Worm (Caenorhabditis elegans) whole organism, L2 larva: ENCODE measurements around the gene F10A3.4.
A peak's percentile ranks its signal among the peaks of the same experiment; 100 is the strongest.

Source experiments
- C34F6.9 ChIP-seq: fragments of 150-350 bp; optimal IDR thresholded peaks from 2 replicates; lab custom pipeline; 2014; ENCODE audit warnings: missing biosample characterization, missing genetic modification characterization
- F13H6.1 ChIP-seq: sonication (generic microtip); optimal IDR thresholded peaks from 2 replicates; lab custom pipeline; 2016; ENCODE audit warnings: missing genetic modification characterization, missing compliant biosample characterization
- R02D3.7 ChIP-seq: fragments of 150-350 bp; optimal IDR thresholded peaks from 2 replicates; lab custom pipeline; 2014; ENCODE audit warnings: missing biosample characterization, missing genetic modification characterization
- Y55F3AM.14 ChIP-seq: fragments of 200-800 bp; sonication (Bioruptor generic); optimal IDR thresholded peaks from 2 replicates; lab custom pipeline; 2018; ENCODE audit warnings: mild to moderate bottlenecking, missing genetic modification characterization, missing compliant biosample characterization
- ZK546.5 ChIP-seq: sonication (generic microtip); optimal IDR thresholded peaks from 2 replicates; lab custom pipeline; 2017; ENCODE audit warnings: missing biosample characterization, missing genetic modification characterization
- alr-1 ChIP-seq: fragments of 150-350 bp; optimal IDR thresholded peaks from 2 replicates; lab custom pipeline; 2014; ENCODE audit warnings: missing biosample characterization, missing genetic modification characterization
- aly-2 ChIP-seq: fragments of 150-350 bp; optimal IDR thresholded peaks from 2 replicates; lab custom pipeline; 2014; ENCODE audit warnings: missing biosample characterization, missing genetic modification characterization
- ama-1 ChIP-seq: fragments of 150-350 bp; optimal IDR thresholded peaks from 2 replicates; lab custom pipeline; 2018; ENCODE audit warnings: inconsistent platforms
- ceh-16 ChIP-seq: fragments of 150-350 bp; optimal IDR thresholded peaks from 2 replicates; lab custom pipeline; 2014; ENCODE audit warnings: missing biosample characterization, missing genetic modification characterization
- ceh-82 ChIP-seq: fragments of 150-350 bp; optimal IDR thresholded peaks from 2 replicates; lab custom pipeline; 2014; ENCODE audit warnings: missing biosample characterization, missing genetic modification characterization
- crh-2 ChIP-seq: sonication (generic microtip); optimal IDR thresholded peaks from 2 replicates; lab custom pipeline; 2017; ENCODE audit warnings: missing biosample characterization, missing genetic modification characterization
- egl-27 ChIP-seq: sonication (generic microtip); optimal IDR thresholded peaks from 3 replicates; lab custom pipeline; 2017; ENCODE audit warnings: missing biosample characterization, missing genetic modification reagents, missing genetic modification characterization
- elt-1 ChIP-seq: fragments of 150-350 bp; optimal IDR thresholded peaks from 2 replicates; lab custom pipeline; 2014; ENCODE audit warnings: missing biosample characterization, missing genetic modification characterization
- fos-1 ChIP-seq: fragments of 150-350 bp; optimal IDR thresholded peaks from 2 replicates; lab custom pipeline; 2014; ENCODE audit warnings: missing biosample characterization, missing genetic modification characterization
- lin-39 ChIP-seq: fragments of 150-350 bp; optimal IDR thresholded peaks from 2 replicates; lab custom pipeline; 2014; ENCODE audit warnings: missing biosample characterization, missing genetic modification reagents, missing genetic modification characterization
- lsy-2 ChIP-seq, 2 experiments: fragments of 150-350 bp in 1 of 2; sonication (generic microtip) in 1 of 2; optimal IDR thresholded peaks; 2 replicates each; lab custom pipeline; 2014 to 2017; ENCODE audit warnings: missing biosample characterization in 2 of 2, missing genetic modification characterization in 2 of 2
- mab-5 ChIP-seq: fragments of 150-350 bp; optimal IDR thresholded peaks from 2 replicates; lab custom pipeline; 2014; ENCODE audit warnings: missing biosample characterization, missing genetic modification characterization
- mbf-1 ChIP-seq: sonication (generic microtip); optimal IDR thresholded peaks from 2 replicates; lab custom pipeline; 2017; ENCODE audit warnings: missing biosample characterization, missing genetic modification characterization
- mdl-1 ChIP-seq, 2 experiments: fragments of 150-350 bp in 1 of 2; sonication (generic microtip) in 1 of 2; optimal IDR thresholded peaks; 2 replicates each; lab custom pipeline; 2017; ENCODE audit warnings: missing biosample characterization in 2 of 2, missing genetic modification characterization in 2 of 2
- nhr-11 ChIP-seq: fragments of 150-350 bp; optimal IDR thresholded peaks from 2 replicates; lab custom pipeline; 2014; ENCODE audit warnings: missing biosample characterization, missing genetic modification characterization
- nhr-12 ChIP-seq: fragments of 150-350 bp; optimal IDR thresholded peaks from 2 replicates; lab custom pipeline; 2014; ENCODE audit warnings: missing biosample characterization, missing genetic modification characterization
- nhr-129 ChIP-seq: fragments of 150-350 bp; optimal IDR thresholded peaks from 2 replicates; lab custom pipeline; 2014; ENCODE audit warnings: missing biosample characterization, missing genetic modification characterization
- nhr-23 ChIP-seq: fragments of 150-350 bp; optimal IDR thresholded peaks from 2 replicates; lab custom pipeline; 2014; ENCODE audit warnings: missing biosample characterization, missing genetic modification reagents, missing genetic modification characterization
- nhr-237 ChIP-seq: fragments of 150-350 bp; optimal IDR thresholded peaks from 2 replicates; lab custom pipeline; 2014; ENCODE audit warnings: missing biosample characterization, missing genetic modification characterization
- nhr-77 ChIP-seq: fragments of 150-350 bp; optimal IDR thresholded peaks from 2 replicates; lab custom pipeline; 2014; ENCODE audit warnings: missing biosample characterization, missing genetic modification characterization
- peb-1 ChIP-seq: fragments of 150-350 bp; optimal IDR thresholded peaks from 2 replicates; lab custom pipeline; 2014; ENCODE audit warnings: missing biosample characterization, missing genetic modification characterization
- sma-3 ChIP-seq: sonication (generic microtip); optimal IDR thresholded peaks from 2 replicates; lab custom pipeline; 2016; ENCODE audit warnings: missing genetic modification reagents, missing genetic modification characterization, missing compliant biosample characterization
- snpc-4 ChIP-seq: fragments of 150-350 bp; optimal IDR thresholded peaks from 2 replicates; lab custom pipeline; 2014; ENCODE audit warnings: missing biosample characterization, missing genetic modification characterization
- unc-62 ChIP-seq: fragments of 150-350 bp; optimal IDR thresholded peaks from 2 replicates; lab custom pipeline; 2014; ENCODE audit warnings: missing biosample characterization, missing genetic modification reagents, missing genetic modification characterization
- ztf-1 ChIP-seq: fragments of 200-800 bp; sonication (Bioruptor generic); conservative IDR thresholded peaks from 2 replicates; pipeline ENCODE4 v1.3.6; 2022; ENCODE audit warnings: missing genetic modification characterization, missing compliant biosample characterization
- ztf-11 ChIP-seq: sonication (generic microtip); optimal IDR thresholded peaks from 2 replicates; lab custom pipeline; 2017; ENCODE audit warnings: missing biosample characterization, missing genetic modification characterization

Gene F10A3.4

ce11 chrV:16121451-16121850 lies 27.5 kb upstream of the F10A3.4 start:
- peak; percentile 24 for TF ChIP-seq fos-1 (tag; lab: Kevin White, UChicago)
- TF ChIP-seq nhr-11 (tag; lab: Kevin White, UChicago), result no peak
- TF ChIP-seq lin-39 (tag; lab: Kevin White, UChicago), result no peak

- no peak for TF ChIP-seq egl-27 (tag; lab: Kevin White, UChicago)
- no peak for TF ChIP-seq aly-2 (tag; lab: Kevin White, UChicago)
- TF ChIP-seq Y55F3AM.14, result no peak
- TF ChIP-seq elt-1 (tag; lab: Kevin White, UChicago), result no peak
- TF ChIP-seq lin-39 (tag; lab: Kevin White, UChicago), result no peak
- TF ChIP-seq lsy-2 (tag; optimal IDR thresholded peaks at IDR 0.05; lab: Kevin White, UChicago), result no peak
- TF ChIP-seq ztf-11 (tag; lab: Kevin White, UChicago), result no peak
- no peak for TF ChIP-seq alr-1 (tag; lab: Kevin White, UChicago)
- TF ChIP-seq mdl-1 (tag; optimal IDR thresholded peaks at IDR 0.05; lab: Kevin White, UChicago), result no peak
- no peak for TF ChIP-seq ceh-16
- TF ChIP-seq nhr-237 (tag; lab: Kevin White, UChicago), result no peak
- no peak for TF ChIP-seq nhr-12 (tag; lab: Kevin White, UChicago)
- TF ChIP-seq crh-2 (tag; lab: Kevin White, UChicago), result no peak
- TF ChIP-seq nhr-77 (tag; lab: Kevin White, UChicago), result no peak
- TF ChIP-seq ztf-1 (GFP tag; lab: Robert Waterston, UW), result no peak
Measured at ce11 chrV:16124739-16125138, 24.2 kb upstream of the F10A3.4 start, which contains the start of gene nhr-111. Gene nhr-111, minus strand, starts transcription at chrV:16124839.

- TF ChIP-seq egl-27 (tag; lab: Kevin White, UChicago), result no peak
- TF ChIP-seq nhr-23 (tag; lab: Kevin White, UChicago), result no peak
- no peak for TF ChIP-seq R02D3.7 (tag; lab: Kevin White, UChicago)
Measured at ce11 chrV:16127401-16127800, 21.5 kb upstream of the F10A3.4 start, which contains the start of gene fbxa-143. Gene fbxa-143, minus strand, starts transcription at chrV:16127501.

- TF ChIP-seq nhr-77 (tag; lab: Kevin White, UChicago), result no peak
- no peak for TF ChIP-seq C34F6.9 (tag; lab: Kevin White, UChicago)
- TF ChIP-seq Y55F3AM.14, result no peak
- no peak for TF ChIP-seq mdl-1 (tag; optimal IDR thresholded peaks at IDR 0.05; lab: Kevin White, UChicago)
- TF ChIP-seq fos-1 (tag; lab: Kevin White, UChicago), result peak; percentile 21
- TF ChIP-seq ceh-82 (tag; lab: Kevin White, UChicago), result no peak
Measured at ce11 chrV:16129116-16129515, 19.8 kb upstream of the F10A3.4 start.

ce11 chrV:16131249-16131648 lies 17.7 kb upstream of the F10A3.4 start, which contains the start of gene fbxa-142:
Gene fbxa-142, minus strand, starts transcription at chrV:16131349.
- no peak for TF ChIP-seq R02D3.7 (tag; lab: Kevin White, UChicago)
- TF ChIP-seq snpc-4 (tag; lab: Kevin White, UChicago), result no peak
- TF ChIP-seq F13H6.1 (tag; lab: Kevin White, UChicago), result no peak

ce11 chrV:16132215-16132614 lies 16.7 kb upstream of the F10A3.4 start:
- TF ChIP-seq ama-1 (lab: Kevin White, UChicago) (no peak), Y55F3AM.14 (no peak), ztf-11 (tag; lab: Kevin White, UChicago) (no peak), peb-1 (tag; lab: Kevin White, UChicago) (no peak), R02D3.7 (tag; lab: Kevin White, UChicago) (no peak), mdl-1 (tag; optimal IDR thresholded peaks at IDR 0.05; lab: Kevin White, UChicago) (no peak), nhr-77 (tag; lab: Kevin White, UChicago) (no peak), nhr-129 (tag; lab: Kevin White, UChicago) (peak; percentile 38)

ce11 chrV:16132705-16133104 lies 16.2 kb upstream of the F10A3.4 start, which contains the start of gene fbxa-144:
Gene fbxa-144, minus strand, starts transcription at chrV:16132805.
- TF ChIP-seq ZK546.5 (tag; lab: Kevin White, UChicago) (no peak), unc-62 (no peak), nhr-12 (tag; lab: Kevin White, UChicago) (no peak), sma-3 (GFP tag; lab: Kevin White, UChicago) (no peak), egl-27 (tag; lab: Kevin White, UChicago) (no peak), elt-1 (tag; lab: Kevin White, UChicago) (no peak), mab-5 (tag; lab: Kevin White, UChicago) (no peak), mbf-1 (no peak), R02D3.7 (tag; lab: Kevin White, UChicago) (no peak), nhr-129 (tag; lab: Kevin White, UChicago) (no peak), C34F6.9 (tag; lab: Kevin White, UChicago) (no peak)
